Worm (Caenorhabditis elegans): ENCODE measurements around the gene Y49F6A.5.
A peak's percentile ranks its signal among the peaks of the same experiment; 100 is the strongest.

DNA sequence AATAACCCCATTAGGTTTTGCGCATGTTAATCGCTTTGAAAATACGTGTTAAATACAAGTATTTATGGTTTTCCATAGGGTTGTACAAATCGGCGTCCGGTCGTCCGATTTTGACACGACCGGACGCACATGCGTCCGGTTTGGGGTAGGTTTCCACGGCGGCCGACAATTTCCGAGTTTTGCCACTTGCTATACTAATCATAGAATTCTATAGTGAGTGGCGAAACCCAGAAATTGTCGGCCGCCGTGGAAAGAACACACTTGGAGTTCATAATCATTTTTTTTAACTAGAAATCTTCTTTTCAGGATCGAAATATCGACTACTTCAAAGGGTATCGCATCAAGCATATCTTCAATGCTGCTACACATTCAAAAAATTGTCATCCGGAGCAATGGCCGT is 25.1 kb upstream of the Y49F6A.5 start:
- TF ChIP-seq pha-4 (tag; optimal IDR thresholded peaks at IDR 0.05) = no peak
- no peak for TF ChIP-seq ceh-79 (tag; optimal IDR thresholded peaks at IDR 0.05)
- TF ChIP-seq Y67H2A.10 (GFP tag; conservative IDR thresholded peaks at IDR 0.05) = no peak
- no peak for TF ChIP-seq egrh-3 (GFP tag; IDR thresholded peaks at IDR 0.05)
- no peak for TF ChIP-seq snpc-3.4 (tag; optimal IDR thresholded peaks at IDR 0.05)
- TF ChIP-seq ekl-4 (GFP tag; IDR thresholded peaks at IDR 0.05) = no peak
- TF ChIP-seq lin-54 (GFP tag; optimal IDR thresholded peaks at IDR 0.05) = no peak
- TF ChIP-seq xnd-1 (tag; optimal IDR thresholded peaks at IDR 0.05) = no peak
- no peak for TF ChIP-seq F57A8.1 (GFP tag; optimal IDR thresholded peaks at IDR 0.05)
- TF ChIP-seq bed-1 (GFP tag; IDR thresholded peaks at IDR 0.05) = no peak
- peak; percentile 33 for TF ChIP-seq snpc-4 (GFP tag; optimal IDR thresholded peaks at IDR 0.05)
- TF ChIP-seq snpc-4 (tag; optimal IDR thresholded peaks at IDR 0.05) = peak in 3 of 4 experiments; percentile 59 to 89 (median 79)
- TF ChIP-seq madf-3 (GFP tag; IDR thresholded peaks at IDR 0.05) = no peak
- TF ChIP-seq chd-7 (tag; optimal IDR thresholded peaks at IDR 0.05) = no peak

All from whole organism, young adult.